Worm (Caenorhabditis elegans): ENCODE measurements around the gene srh-204.

DNA sequence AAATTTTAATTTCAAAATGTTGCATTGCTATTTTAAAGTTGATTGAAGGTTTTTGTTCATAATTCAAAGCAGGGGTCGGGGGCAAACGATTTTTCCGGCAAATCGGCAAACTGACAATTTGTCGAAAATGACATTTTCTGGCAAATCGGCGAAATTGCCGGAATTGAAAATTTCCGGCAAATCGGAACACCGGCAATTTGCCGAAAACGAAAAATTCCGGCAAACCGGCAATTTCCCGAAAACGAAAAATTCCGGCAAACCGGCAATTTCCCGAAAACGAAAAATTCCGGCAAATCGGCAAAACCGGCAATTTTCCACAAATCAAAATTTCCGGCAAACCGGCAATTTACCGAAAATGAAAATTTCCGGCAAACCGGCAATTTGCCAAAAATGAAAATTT lies 50.0 kb downstream of the srh-204 start:
- TF ChIP-seq dve-1 (tag; optimal IDR thresholded peaks at IDR 0.05) (no peak), sdc-2 (tag; optimal IDR thresholded peaks at IDR 0.05) (no peak)
